Fruit fly (Drosophila melanogaster) whole organism, embryonic: Measurements from ENCODE around the gene ND-13A.

Source experiments
- ATbp ChIP-seq: fragments of 200-800 bp; sonication (Bioruptor generic); optimal IDR thresholded peaks from 2 replicates; lab custom pipeline; 2017; ENCODE audit warnings: missing biosample characterization, mild to moderate bottlenecking, missing genetic modification characterization, missing genetic modification reagents
- Awh ChIP-seq: fragments of 200-800 bp; sonication (Bioruptor generic); IDR thresholded peaks from 2 replicates; pipeline ENCODE4, ENCODE4 v1.3.6; 2022; ENCODE audit warnings: missing biosample characterization, missing genetic modification characterization
- CG11504 ChIP-seq: fragments of 200-800 bp; sonication (Bioruptor generic); optimal IDR thresholded peaks from 3 replicates; lab custom pipeline; 2019; ENCODE audit warnings: missing biosample characterization, mild to moderate bottlenecking, missing genetic modification characterization, moderate library complexity
- CG12744 ChIP-seq: fragments of 200-800 bp; sonication (Bioruptor generic); optimal IDR thresholded peaks from 2 replicates; lab custom pipeline; 2016; ENCODE audit warnings: missing biosample characterization, missing genetic modification characterization
- CG15601 ChIP-seq: fragments of 200-800 bp; sonication (Bioruptor generic); optimal IDR thresholded peaks from 3 replicates; lab custom pipeline; 2019; ENCODE audit warnings: missing biosample characterization, mild to moderate bottlenecking, missing genetic modification characterization, moderate library complexity
- CG1602 ChIP-seq: fragments of 200-800 bp; sonication (Bioruptor generic); optimal IDR thresholded peaks from 3 replicates; lab custom pipeline; 2016; ENCODE audit warnings: missing biosample characterization, missing genetic modification characterization
- CG1647 ChIP-seq: fragments of 200-800 bp; sonication (Bioruptor generic); optimal IDR thresholded peaks from 3 replicates; lab custom pipeline; 2016; ENCODE audit warnings: missing biosample characterization, missing genetic modification characterization
- CG4854 ChIP-seq: fragments of 200-800 bp; sonication (Bioruptor generic); optimal IDR thresholded peaks from 2 replicates; lab custom pipeline; 2016; ENCODE audit warnings: missing biosample characterization, missing genetic modification characterization, inconsistent platforms
- CG5180 ChIP-seq: fragments of 200-800 bp; sonication (Bioruptor generic); optimal IDR thresholded peaks from 3 replicates; lab custom pipeline; 2017; ENCODE audit warnings: missing biosample characterization, missing genetic modification characterization, mild to moderate bottlenecking, moderate library complexity, missing genetic modification reagents
- CG8290 ChIP-seq, 3 experiments: fragments of 200-800 bp; sonication (Bioruptor generic); optimal IDR thresholded peaks; 2 replicates each; lab custom pipeline; 2016 to 2019; ENCODE audit warnings: missing biosample characterization in 3 of 3, missing genetic modification characterization in 3 of 3, mild to moderate bottlenecking in 2 of 3, moderate library complexity in 1 of 3
- CG8478 ChIP-seq: fragments of >200 bp; optimal IDR thresholded peaks from 2 replicates; lab custom pipeline; 2018
- MESR4 ChIP-seq: fragments of 200-800 bp; sonication (Bioruptor generic); optimal IDR thresholded peaks from 2 replicates; lab custom pipeline; 2018; ENCODE audit warnings: missing biosample characterization, mild to moderate bottlenecking, missing genetic modification characterization, moderate library complexity
- Med ChIP-seq: fragments of 200-800 bp; sonication (Bioruptor generic); peaks from one replicate; lab custom pipeline; 2016; ENCODE audit warnings: missing biosample characterization, missing genetic modification characterization, mild to moderate bottlenecking, inconsistent platforms, moderate library complexity
- Ssrp ChIP-seq: fragments of 200-800 bp; sonication (Bioruptor generic); optimal IDR thresholded peaks from 2 replicates; lab custom pipeline; 2018; ENCODE audit warnings: missing biosample characterization, mild to moderate bottlenecking, missing genetic modification characterization, moderate library complexity
- abd-A ChIP-seq: fragments of 200-800 bp; sonication (Bioruptor generic); optimal IDR thresholded peaks from 3 replicates; lab custom pipeline; 2019; ENCODE audit warnings: missing biosample characterization, mild to moderate bottlenecking, missing genetic modification characterization, moderate library complexity
- bbx ChIP-seq: fragments of 200-800 bp; sonication (Bioruptor generic); IDR thresholded peaks from 2 replicates; pipeline ENCODE4 v1.3.6; 2022; ENCODE audit warnings: missing biosample characterization, missing genetic modification characterization; ENCODE audit not compliant: partially characterized antibody
- chif ChIP-seq, 2 experiments: fragments of 200-800 bp; sonication (Bioruptor generic); optimal IDR thresholded peaks; 3 replicates each; lab custom pipeline; 2016; ENCODE audit warnings: missing biosample characterization in 2 of 2, missing genetic modification characterization in 2 of 2
- chinmo ChIP-seq: fragments of 200-800 bp; sonication (Bioruptor generic); IDR thresholded peaks from 4 replicates; pipeline ENCODE4 v1.3.6; 2022; ENCODE audit warnings: missing biosample characterization, missing genetic modification characterization; ENCODE audit not compliant: partially characterized antibody
- crp ChIP-seq, 2 experiments: fragments of 200-800 bp; sonication (Bioruptor generic); optimal IDR thresholded peaks; 2 replicates in 1 of 2; 3 replicates in 1 of 2; lab custom pipeline; 2017; ENCODE audit warnings: missing biosample characterization in 2 of 2, missing genetic modification characterization in 2 of 2, mild to moderate bottlenecking in 1 of 2, moderate library complexity in 1 of 2
- ewg ChIP-seq: fragments of 200-800 bp; sonication (Bioruptor generic); optimal IDR thresholded peaks from 3 replicates; lab custom pipeline; 2017; ENCODE audit warnings: mild to moderate bottlenecking, missing biosample characterization, missing genetic modification reagents, missing genetic modification characterization
- gce ChIP-seq: fragments of 200-800 bp; sonication (Bioruptor generic); IDR thresholded peaks from 3 replicates; pipeline ENCODE4 v1.3.6; 2022; ENCODE audit warnings: missing biosample characterization, missing genetic modification characterization
- gsb-n ChIP-seq: fragments of 200-800 bp; sonication (Bioruptor generic); optimal IDR thresholded peaks from 3 replicates; lab custom pipeline; 2018; ENCODE audit warnings: missing biosample characterization, mild to moderate bottlenecking, missing genetic modification characterization
- gt ChIP-seq: fragments of 200-800 bp; sonication (Bioruptor generic); IDR thresholded peaks from 2 replicates; pipeline ENCODE4 v1.3.6; 2022; ENCODE audit warnings: missing biosample characterization, missing genetic modification characterization
- pzg ChIP-seq: fragments of 200-800 bp; sonication (Bioruptor generic); optimal IDR thresholded peaks from 3 replicates; lab custom pipeline; 2018; ENCODE audit warnings: missing biosample characterization, mild to moderate bottlenecking, missing genetic modification characterization, moderate library complexity
- ranshi ChIP-seq: fragments of 200-800 bp; sonication (Bioruptor generic); IDR thresholded peaks from 2 replicates; pipeline ENCODE4 v1.3.6; 2022; ENCODE audit warnings: missing biosample characterization, missing genetic modification characterization
- sd ChIP-seq: fragments of 200-800 bp; sonication (Bioruptor generic); optimal IDR thresholded peaks from 3 replicates; lab custom pipeline; 2018; ENCODE audit warnings: missing biosample characterization, mild to moderate bottlenecking, missing genetic modification characterization, moderate library complexity
- sens ChIP-seq: fragments of 200-800 bp; sonication (Bioruptor generic); peaks from one replicate; lab custom pipeline; 2016; ENCODE audit warnings: missing biosample characterization, missing genetic modification characterization
- seq ChIP-seq: fragments of 200-800 bp; sonication (Bioruptor generic); IDR thresholded peaks from 2 replicates; pipeline ENCODE4 v1.3.6; 2022; ENCODE audit warnings: missing biosample characterization, missing genetic modification characterization
- shn ChIP-seq: fragments of 200-800 bp; sonication (Bioruptor generic); optimal IDR thresholded peaks from 3 replicates; lab custom pipeline; 2016; ENCODE audit warnings: missing biosample characterization, missing genetic modification characterization
- sna ChIP-seq: fragments of 200-800 bp; sonication (Bioruptor generic); IDR thresholded peaks from 2 replicates; pipeline ENCODE4 v1.3.6; 2022; ENCODE audit warnings: missing biosample characterization, missing genetic modification characterization; ENCODE audit not compliant: partially characterized antibody
- ttk ChIP-seq: fragments of 200-800 bp; sonication (Bioruptor generic); IDR thresholded peaks from 2 replicates; pipeline ENCODE4 v2.1.2; 2022; ENCODE audit warnings: missing biosample characterization, missing genetic modification characterization
- zf30C ChIP-seq: fragments of 200-800 bp; sonication (Bioruptor generic); optimal IDR thresholded peaks from 3 replicates; lab custom pipeline; 2018; ENCODE audit warnings: missing biosample characterization, mild to moderate bottlenecking, missing genetic modification characterization
- zfh1 ChIP-seq: fragments of 200-800 bp; sonication (Bioruptor generic); IDR thresholded peaks from 3 replicates; pipeline ENCODE4 v1.3.6; 2022; ENCODE audit warnings: missing biosample characterization, missing genetic modification characterization

Gene ND-13A

dm6 chr2L:5050825-5051224, 49.3 kb downstream of the ND-13A start, which contains the start of gene CG9121:
CG9121 (minus strand) TSS chr2L:5051062.
- TF ChIP-seq zfh1, result no peak
- TF ChIP-seq seq, result peak; percentile 64; the same call in 1 of the 2 replicates
- no peak for TF ChIP-seq Ssrp (tag; lab: Kevin White, UChicago)
- no peak for TF ChIP-seq chif (GFP tag; optimal IDR thresholded peaks at IDR 0.05; lab: Kevin White, UChicago)
- peak; percentile 67 for TF ChIP-seq abd-A (tag; lab: Kevin White, UChicago)
- peak; percentile 7 for TF ChIP-seq pzg (GFP tag; lab: Kevin White, UChicago)
- TF ChIP-seq ewg (GFP tag; lab: Kevin White, UChicago), result peak; percentile 91
- TF ChIP-seq chinmo (GFP tag; lab: Robert Waterston, UW), result peak; percentile 71; the same call in 1 of the 4 replicates
- TF ChIP-seq sd, result no peak
- TF ChIP-seq MESR4 (GFP tag; lab: Kevin White, UChicago), result peak; percentile 47
- TF ChIP-seq CG1602 (GFP tag; lab: Kevin White, UChicago), result no peak
- TF ChIP-seq gsb-n, result no peak
- TF ChIP-seq sna, result no peak
- TF ChIP-seq Med, result peak; percentile 9
- no peak for TF ChIP-seq CG8478 (lab: Kevin White, UChicago)
- no peak for TF ChIP-seq CG1647 (GFP tag; lab: Kevin White, UChicago)
- no peak for TF ChIP-seq CG8290 (GFP tag; optimal IDR thresholded peaks at IDR 0.05; lab: Kevin White, UChicago)
- no peak for TF ChIP-seq CG8290 (tag; optimal IDR thresholded peaks at IDR 0.05; lab: Kevin White, UChicago)
- TF ChIP-seq gce, result no peak
- no peak for TF ChIP-seq ranshi (GFP tag; lab: Robert Waterston, UW)
- TF ChIP-seq gt (GFP tag; lab: Robert Waterston, UW), result no peak
- TF ChIP-seq crp (GFP tag; optimal IDR thresholded peaks at IDR 0.05; lab: Kevin White, UChicago), result peak in 1 of 2 experiments; percentile 48
- TF ChIP-seq sens (GFP tag; lab: Kevin White, UChicago), result peak; percentile 12
- TF ChIP-seq CG4854, result no peak
- no peak for TF ChIP-seq CG11504 (tag; lab: Kevin White, UChicago)
- TF ChIP-seq, all 482 proteins: peak for 9

dm6 chr2L:5049974-5050373, 50.1 kb downstream of the ND-13A start:
- TF ChIP-seq zf30C (GFP tag; lab: Kevin White, UChicago) (peak; percentile 67), Awh (no peak), ATbp (no peak), CG5180 (peak; percentile 93), ttk (GFP tag; lab: Robert Waterston, UW) (peak; percentile 38; the same call in 1 of the 2 replicates), CG15601 (tag; lab: Kevin White, UChicago) (peak; percentile 29), bbx (0 out of 2 replicates have a peak, but pooled peaks have one; percentile 15), CG12744 (GFP tag; lab: Kevin White, UChicago) (no peak), shn (GFP tag; lab: Kevin White, UChicago) (no peak)
- TF ChIP-seq, all 482 proteins: peak for 5
